Worm (Caenorhabditis elegans) whole organism, L1 larva: Measurements from ENCODE around the gene srh-73.

Experiments used
- ceh-82 ChIP-seq, 3 experiments: fragments of 150-350 bp in 1 of 3; sonication (generic microtip) in 2 of 3; optimal IDR thresholded peaks; 2 replicates each; lab custom pipeline; 2014 to 2017; ENCODE audit warnings: missing biosample characterization in 3 of 3, missing genetic modification characterization in 3 of 3
- fos-1 ChIP-seq: fragments of 150-350 bp; optimal IDR thresholded peaks from 2 replicates; lab custom pipeline; 2014; ENCODE audit warnings: missing biosample characterization, missing genetic modification characterization
- lin-13 ChIP-seq: fragments of 150-350 bp; optimal IDR thresholded peaks from 2 replicates; lab custom pipeline; 2014; ENCODE audit warnings: missing biosample characterization, missing genetic modification reagents, missing genetic modification characterization
- lsy-2 ChIP-seq, 2 experiments: fragments of 150-350 bp; optimal IDR thresholded peaks; 2 replicates each; lab custom pipeline; 2014; ENCODE audit warnings: missing biosample characterization in 2 of 2, missing genetic modification characterization in 2 of 2
- pqm-1 ChIP-seq: sonication (generic microtip); optimal IDR thresholded peaks from 3 replicates; lab custom pipeline; 2017; ENCODE audit warnings: missing biosample characterization, missing genetic modification characterization
- unc-98 ChIP-seq: fragments of 200-800 bp; sonication (Bioruptor generic); IDR thresholded peaks from 2 replicates; pipeline ENCODE4 v1.3.6; 2022; ENCODE audit warnings: missing genetic modification characterization, missing compliant biosample characterization
- zip-4 ChIP-seq: fragments of 200-800 bp; sonication (Bioruptor generic); optimal IDR thresholded peaks from 2 replicates; lab custom pipeline; 2018; ENCODE audit warnings: mild to moderate bottlenecking, missing genetic modification characterization, moderate library complexity, missing compliant biosample characterization
- ztf-11 ChIP-seq, 2 experiments: sonication (generic microtip); optimal IDR thresholded peaks; 2 replicates each; lab custom pipeline; 2016 to 2017; ENCODE audit warnings: missing genetic modification characterization in 2 of 2, missing biosample characterization in 1 of 2, missing compliant biosample characterization in 1 of 2

DNA sequence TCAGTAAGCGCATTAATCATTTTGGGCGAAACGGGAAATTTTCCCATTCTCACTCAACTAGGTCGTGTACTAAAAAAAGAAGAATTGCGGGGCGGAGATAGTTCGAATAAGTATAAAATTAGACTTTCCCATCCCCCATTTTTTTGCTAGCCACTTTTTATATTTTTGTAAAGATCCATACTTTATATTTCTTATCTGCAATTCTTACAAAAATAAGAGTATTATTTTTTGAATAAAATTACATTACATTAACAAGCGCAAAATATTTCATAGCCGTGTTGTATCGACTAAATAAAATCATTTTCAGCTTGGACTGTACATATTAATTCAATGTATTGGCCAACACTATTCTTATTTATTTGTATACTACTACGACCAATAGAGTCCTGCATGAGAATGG, 43.6 kb downstream of the srh-73 start, which contains the start of gene F49C5.11:
- TF ChIP-seq pqm-1: no peak
- TF ChIP-seq lsy-2 (tag; optimal IDR thresholded peaks at IDR 0.05; lab: Kevin White, UChicago): no peak
- no peak for TF ChIP-seq fos-1 (tag; lab: Kevin White, UChicago)
- TF ChIP-seq lin-13 (GFP tag; lab: Kevin White, UChicago): no peak
- no peak for TF ChIP-seq zip-4 (GFP tag; lab: Kevin White, UChicago)
- no peak for TF ChIP-seq unc-98 (GFP tag; lab: Robert Waterston, UW)
- TF ChIP-seq ztf-11 (tag; optimal IDR thresholded peaks at IDR 0.05; lab: Kevin White, UChicago): no peak
- no peak for TF ChIP-seq ceh-82 (tag; optimal IDR thresholded peaks at IDR 0.05; lab: Kevin White, UChicago)
